Worm (Caenorhabditis elegans) whole organism, young adult: ENCODE measurements around the gene C09F5.1.

Source experiments
- F10E7.11 ChIP-seq: sonication (generic microtip); optimal IDR thresholded peaks from 2 replicates; lab custom pipeline; 2017; ENCODE audit warnings: mild to moderate bottlenecking, missing genetic modification characterization, moderate library complexity, missing compliant biosample characterization
- F33H1.4 ChIP-seq: fragments of 200-800 bp; sonication (Bioruptor generic); IDR thresholded peaks from 2 replicates; pipeline ENCODE4 v1.3.6; 2022; ENCODE audit warnings: missing genetic modification reagents, missing genetic modification characterization, missing compliant biosample characterization
- F37B4.10 ChIP-seq: fragments of 200-800 bp; sonication (Bioruptor generic); IDR thresholded peaks from 2 replicates; pipeline ENCODE4 v1.3.6; 2022; ENCODE audit warnings: missing genetic modification characterization, missing compliant biosample characterization
- F39B2.1 ChIP-seq: fragments of 200-800 bp; sonication (Bioruptor generic); IDR thresholded peaks from 2 replicates; pipeline ENCODE4 v1.3.6; 2022; ENCODE audit warnings: missing genetic modification reagents, missing genetic modification characterization, missing compliant biosample characterization
- F49E8.2 ChIP-seq: sonication (generic microtip); optimal IDR thresholded peaks from 3 replicates; lab custom pipeline; 2017; ENCODE audit warnings: missing genetic modification characterization, mild to moderate bottlenecking, missing compliant biosample characterization, antibody characterized with exemption, moderate library complexity; ENCODE audit not compliant: insufficient read depth
- F57C9.4 ChIP-seq: sonication (generic microtip); optimal IDR thresholded peaks from 2 replicates; lab custom pipeline; 2017; ENCODE audit warnings: mild to moderate bottlenecking, missing genetic modification characterization, missing compliant biosample characterization
- ZK185.1 ChIP-seq: sonication (generic microtip); optimal IDR thresholded peaks from 2 replicates; lab custom pipeline; 2016; ENCODE audit warnings: mild to moderate bottlenecking, missing genetic modification characterization, missing compliant biosample characterization; ENCODE audit not compliant: poor library complexity, severe bottlenecking
- ama-1 ChIP-seq, 3 experiments: fragments of 150-350 bp in 1 of 3; sonication (generic microtip) in 2 of 3; optimal IDR thresholded peaks; 2 replicates each; lab custom pipeline; 2014 to 2018; ENCODE audit warnings: missing biosample characterization in 2 of 3, missing genetic modification characterization in 2 of 3, missing genetic modification reagents in 2 of 3
- atf-7 ChIP-seq: sonication (generic microtip); optimal IDR thresholded peaks from 2 replicates; lab custom pipeline; 2017; ENCODE audit warnings: mild to moderate bottlenecking, missing genetic modification characterization, missing compliant biosample characterization
- athp-1 ChIP-seq: sonication (generic microtip); optimal IDR thresholded peaks from 2 replicates; lab custom pipeline; 2017; ENCODE audit warnings: mild to moderate bottlenecking, missing genetic modification characterization, missing compliant biosample characterization
- attf-5 ChIP-seq: fragments of 200-800 bp; sonication (Bioruptor generic); optimal IDR thresholded peaks from 2 replicates; lab custom pipeline; 2018; ENCODE audit warnings: mild to moderate bottlenecking, missing genetic modification characterization, missing compliant biosample characterization
- bed-1 ChIP-seq: fragments of 200-800 bp; sonication (Bioruptor generic); IDR thresholded peaks from 2 replicates; pipeline ENCODE4 v1.3.6; 2022; ENCODE audit warnings: missing genetic modification reagents, missing genetic modification characterization, missing compliant biosample characterization
- bed-2 ChIP-seq: fragments of 200-800 bp; sonication (Bioruptor generic); IDR thresholded peaks from 2 replicates; pipeline ENCODE4 v1.3.6; 2022; ENCODE audit warnings: missing genetic modification reagents, missing genetic modification characterization, missing compliant biosample characterization
- ceh-91 ChIP-seq: fragments of 200-800 bp; sonication (Bioruptor generic); IDR thresholded peaks from 2 replicates; pipeline ENCODE4 v1.3.6; 2022; ENCODE audit warnings: missing genetic modification reagents, missing genetic modification characterization, missing compliant biosample characterization
- chd-7 ChIP-seq: sonication (generic microtip); optimal IDR thresholded peaks from 2 replicates; lab custom pipeline; 2016; ENCODE audit warnings: mild to moderate bottlenecking, missing genetic modification characterization, moderate library complexity, missing compliant biosample characterization
- dox-1 ChIP-seq: fragments of 200-800 bp; sonication (Bioruptor generic); IDR thresholded peaks from 2 replicates; pipeline ENCODE4 v1.3.6; 2022; ENCODE audit warnings: missing genetic modification reagents, missing genetic modification characterization, missing compliant biosample characterization
- dpl-1 ChIP-seq: fragments of 150-350 bp; optimal IDR thresholded peaks from 2 replicates; lab custom pipeline; 2014; ENCODE audit warnings: missing biosample characterization, missing genetic modification reagents, missing genetic modification characterization
- egrh-3 ChIP-seq: fragments of 200-800 bp; sonication (Bioruptor generic); IDR thresholded peaks from 2 replicates; pipeline ENCODE4 v1.3.6; 2022; ENCODE audit warnings: missing genetic modification reagents, missing genetic modification characterization, missing compliant biosample characterization
- him-1 ChIP-seq: sonication (generic microtip); optimal IDR thresholded peaks from 2 replicates; lab custom pipeline; 2016; ENCODE audit warnings: missing genotype, missing genetic modification reagents, missing genetic modification characterization, missing compliant biosample characterization
- hlh-12 ChIP-seq: sonication (generic microtip); optimal IDR thresholded peaks from 2 replicates; lab custom pipeline; 2016; ENCODE audit warnings: missing genetic modification characterization, missing compliant biosample characterization
- hmg-1.2 ChIP-seq: fragments of 200-800 bp; sonication (Bioruptor generic); IDR thresholded peaks from 2 replicates; pipeline ENCODE4 v1.3.6; 2022; ENCODE audit warnings: missing genetic modification reagents, missing genetic modification characterization, missing compliant biosample characterization
- let-526 ChIP-seq: fragments of 200-800 bp; sonication (Bioruptor generic); IDR thresholded peaks from 2 replicates; pipeline ENCODE4 v1.3.6; 2022; ENCODE audit warnings: missing genetic modification reagents, missing genetic modification characterization, missing compliant biosample characterization
- let-607 ChIP-seq, 2 experiments: fragments of 200-800 bp in 1 of 2; sonication (Bioruptor generic) in 1 of 2; sonication (generic microtip) in 1 of 2; optimal IDR thresholded peaks; 2 replicates each; lab custom pipeline; 2016 to 2018; ENCODE audit warnings: mild to moderate bottlenecking in 2 of 2, missing compliant biosample characterization in 2 of 2, missing genetic modification characterization in 2 of 2, moderate library complexity in 2 of 2, missing genotype in 1 of 2
- lir-1 ChIP-seq: fragments of 200-800 bp; sonication (Bioruptor generic); conservative IDR thresholded peaks from 2 replicates; pipeline ENCODE4 v1.3.6; 2022; ENCODE audit warnings: missing genetic modification reagents, missing genetic modification characterization, missing compliant biosample characterization
- lsl-1 ChIP-seq: fragments of 200-800 bp; sonication (Bioruptor generic); optimal IDR thresholded peaks from 2 replicates; lab custom pipeline; 2018; ENCODE audit warnings: mild to moderate bottlenecking, missing genetic modification characterization, moderate library complexity, missing compliant biosample characterization
- madf-3 ChIP-seq: fragments of 200-800 bp; sonication (Bioruptor generic); IDR thresholded peaks from 2 replicates; pipeline ENCODE4 v1.3.6; 2022; ENCODE audit warnings: missing genetic modification reagents, missing genetic modification characterization, missing compliant biosample characterization
- madf-8 ChIP-seq: fragments of 200-800 bp; sonication (Bioruptor generic); conservative IDR thresholded peaks from 2 replicates; pipeline ENCODE4 v1.3.6; 2022; ENCODE audit warnings: missing genetic modification reagents, missing genetic modification characterization, missing compliant biosample characterization
- mcd-1 ChIP-seq: fragments of 200-800 bp; sonication (Bioruptor generic); IDR thresholded peaks from 2 replicates; pipeline ENCODE4 v1.3.6; 2022; ENCODE audit warnings: missing genetic modification reagents, missing genetic modification characterization, missing compliant biosample characterization
- nhr-80 ChIP-seq: sonication (generic microtip); optimal IDR thresholded peaks from 2 replicates; lab custom pipeline; 2016; ENCODE audit warnings: missing genetic modification characterization, missing compliant biosample characterization
- rcor-1 ChIP-seq: fragments of 200-800 bp; sonication (Bioruptor generic); IDR thresholded peaks from 2 replicates; pipeline ENCODE4 v1.3.6; 2022; ENCODE audit warnings: missing genetic modification reagents, missing genetic modification characterization, missing compliant biosample characterization
- rec-8 ChIP-seq, 2 experiments: sonication (generic microtip); optimal IDR thresholded peaks; 2 replicates each; lab custom pipeline; 2016; ENCODE audit warnings: mild to moderate bottlenecking in 2 of 2, missing genetic modification characterization in 2 of 2, missing genetic modification reagents in 2 of 2, missing genotype in 2 of 2, missing biosample characterization in 1 of 2, missing compliant biosample characterization in 1 of 2, moderate library complexity in 1 of 2
- sdz-38 ChIP-seq: sonication (generic microtip); optimal IDR thresholded peaks from 2 replicates; lab custom pipeline; 2016; ENCODE audit warnings: missing genotype, missing genetic modification characterization, missing compliant biosample characterization
- sea-2 ChIP-seq: fragments of 200-800 bp; sonication (Bioruptor generic); IDR thresholded peaks from 2 replicates; pipeline ENCODE4 v1.3.6; 2022; ENCODE audit warnings: missing genetic modification characterization, missing compliant biosample characterization
- snpc-1.1 ChIP-seq: sonication (generic microtip); optimal IDR thresholded peaks from 2 replicates; lab custom pipeline; 2017; ENCODE audit warnings: missing genetic modification characterization, mild to moderate bottlenecking, missing compliant biosample characterization, antibody characterized with exemption, moderate library complexity, missing genotype, missing genetic modification reagents; ENCODE audit not compliant: insufficient read depth
- snpc-4 ChIP-seq, 5 experiments: fragments of 150-350 bp in 1 of 5; sonication (generic microtip) in 4 of 5; optimal IDR thresholded peaks; 2 replicates each; lab custom pipeline; 2014 to 2018; ENCODE audit warnings: missing genetic modification characterization in 5 of 5, missing biosample characterization in 3 of 5, antibody characterized with exemption in 2 of 5, mild to moderate bottlenecking in 2 of 5, missing compliant biosample characterization in 2 of 5, missing genotype in 2 of 5, moderate library complexity in 2 of 5, missing genetic modification reagents in 1 of 5
- sptf-2 ChIP-seq: fragments of 200-800 bp; sonication (Bioruptor generic); optimal IDR thresholded peaks from 2 replicates; lab custom pipeline; 2018; ENCODE audit warnings: mild to moderate bottlenecking, missing genetic modification characterization, missing compliant biosample characterization
- tbp1 ChIP-seq: fragments of 200-800 bp; sonication (Bioruptor generic); optimal IDR thresholded peaks from 2 replicates; lab custom pipeline; 2018; ENCODE audit warnings: mild to moderate bottlenecking, missing genetic modification characterization, missing compliant biosample characterization
- xnd-1 ChIP-seq: sonication (generic microtip); optimal IDR thresholded peaks from 2 replicates; lab custom pipeline; 2016; ENCODE audit warnings: missing genotype, missing genetic modification reagents, missing genetic modification characterization, missing compliant biosample characterization
- ztf-26 ChIP-seq: sonication (generic microtip); optimal IDR thresholded peaks from 2 replicates; lab custom pipeline; 2017; ENCODE audit warnings: missing genetic modification characterization, missing compliant biosample characterization
- ztf-28 ChIP-seq: fragments of 200-800 bp; sonication (Bioruptor generic); IDR thresholded peaks from 2 replicates; pipeline ENCODE4 v1.3.6; 2022; ENCODE audit warnings: missing genetic modification reagents, missing genetic modification characterization, missing compliant biosample characterization

Gene C09F5.1

ce11 chrIII:647248-647647 is 11.3 kb upstream of the C09F5.1 start:
- TF ChIP-seq sptf-2 (GFP tag; lab: Kevin White, UChicago) (no peak), let-526 (GFP tag; lab: Robert Waterston, UW) (no peak), lir-1 (no peak), sdz-38 (tag; lab: Kevin White, UChicago) (no peak), F10E7.11 (no peak), atf-7 (tag; lab: Kevin White, UChicago) (no peak), rec-8 (tag; optimal IDR thresholded peaks at IDR 0.05; lab: Kevin White, UChicago) (no peak), ceh-91 (GFP tag; lab: Robert Waterston, UW) (no peak), madf-8 (no peak), rcor-1 (GFP tag; lab: Robert Waterston, UW) (no peak), F57C9.4 (tag; lab: Kevin White, UChicago) (no peak), snpc-4 (GFP tag; optimal IDR thresholded peaks at IDR 0.05; lab: Kevin White, UChicago) (no peak), snpc-4 (tag; optimal IDR thresholded peaks at IDR 0.05; lab: Kevin White, UChicago) (no peak), dpl-1 (GFP tag; lab: Kevin White, UChicago) (no peak), hmg-1.2 (GFP tag; lab: Robert Waterston, UW) (peak; percentile 69; the same call in 1 of the 2 replicates), let-607 (tag; optimal IDR thresholded peaks at IDR 0.05; lab: Kevin White, UChicago) (peak in 1 of 2 experiments; percentile 45), snpc-1.1 (tag; lab: Kevin White, UChicago) (no peak)

- TF ChIP-seq F37B4.10 (GFP tag; lab: Robert Waterston, UW) (no peak), madf-3 (GFP tag; lab: Robert Waterston, UW) (no peak), ztf-28 (GFP tag; lab: Robert Waterston, UW) (no peak), egrh-3 (GFP tag; lab: Robert Waterston, UW) (no peak), attf-5 (GFP tag; lab: Kevin White, UChicago) (no peak), ztf-26 (tag; lab: Kevin White, UChicago) (no peak), hlh-12 (tag; lab: Kevin White, UChicago) (no peak), him-1 (tag; lab: Kevin White, UChicago) (no peak), F39B2.1 (GFP tag; lab: Robert Waterston, UW) (no peak), bed-1 (GFP tag; lab: Robert Waterston, UW) (no peak), bed-2 (no peak)
These were observed 8.6 kb upstream of the C09F5.1 start for ce11 chrIII:649935-650334.

ce11 chrIII:650539-650938 is 8.0 kb upstream of the C09F5.1 start:
- TF ChIP-seq ZK185.1 (tag; lab: Kevin White, UChicago) (no peak), sea-2 (no peak)

- TF ChIP-seq nhr-80 (tag; lab: Kevin White, UChicago) (peak; percentile 63), ama-1 (optimal IDR thresholded peaks at IDR 0.05; lab: Kevin White, UChicago) (no peak), ama-1 (GFP tag; optimal IDR thresholded peaks at IDR 0.05; lab: Kevin White, UChicago) (no peak)
- TF ChIP-seq, all 124 proteins: peak for 1
These were observed 6.9 kb upstream of the C09F5.1 start for ce11 chrIII:651587-651986.

ce11 chrIII:654365-654764 is 4.1 kb upstream of the C09F5.1 start:
- TF ChIP-seq ceh-91 (GFP tag; lab: Robert Waterston, UW) (0 out of 2 replicates have a peak, but pooled peaks have one; percentile 19), hmg-1.2 (GFP tag; lab: Robert Waterston, UW) (peak; percentile 89), mcd-1 (GFP tag; lab: Robert Waterston, UW) (peak; percentile 30; the same call in 1 of the 2 replicates), athp-1 (tag; lab: Kevin White, UChicago) (no peak), ztf-26 (tag; lab: Kevin White, UChicago) (no peak), dox-1 (GFP tag; lab: Robert Waterston, UW) (0 out of 2 replicates have a peak, but pooled peaks have one; percentile 21), xnd-1 (peak; percentile 47), lsl-1 (GFP tag; lab: Kevin White, UChicago) (no peak), F49E8.2 (no peak), madf-8 (peak; percentile 53), tbp1 (GFP tag; lab: Kevin White, UChicago) (no peak), F33H1.4 (GFP tag; lab: Robert Waterston, UW) (0 out of 2 replicates have a peak, but pooled peaks have one; percentile 12), madf-3 (GFP tag; lab: Robert Waterston, UW) (0 out of 2 replicates have a peak, but pooled peaks have one; percentile 49), chd-7 (tag; lab: Kevin White, UChicago) (no peak)
